Worm (Caenorhabditis elegans) whole organism, mixed stage, embryonic: ENCODE results near the gene sptl-2.

Source experiments
- ceh-39 ChIP-seq: fragments of 150-350 bp; optimal IDR thresholded peaks from 2 replicates; lab custom pipeline; 2014; ENCODE audit warnings: missing biosample characterization, missing genetic modification characterization
- ces-1 ChIP-seq: fragments of 150-350 bp; optimal IDR thresholded peaks from 2 replicates; lab custom pipeline; 2014; ENCODE audit warnings: missing biosample characterization, missing genetic modification reagents, missing genetic modification characterization
- elt-1 ChIP-seq: sonication (generic microtip); optimal IDR thresholded peaks from 2 replicates; lab custom pipeline; 2017; ENCODE audit warnings: missing genetic modification characterization, mild to moderate bottlenecking, missing compliant biosample characterization, antibody characterized with exemption, moderate library complexity, borderline replicate concordance; ENCODE audit not compliant: insufficient read depth
- flh-1 ChIP-seq: fragments of 200-800 bp; sonication (Bioruptor generic); optimal IDR thresholded peaks from 2 replicates; lab custom pipeline; 2018; ENCODE audit warnings: mild to moderate bottlenecking, missing genetic modification characterization, moderate library complexity, missing compliant biosample characterization
- ham-2 ChIP-seq: fragments of 200-800 bp; sonication (Bioruptor generic); optimal IDR thresholded peaks from 2 replicates; lab custom pipeline; 2018; ENCODE audit warnings: mild to moderate bottlenecking, missing genetic modification characterization, missing compliant biosample characterization
- lin-13 ChIP-seq: fragments of 150-350 bp; optimal IDR thresholded peaks from 2 replicates; lab custom pipeline; 2014; ENCODE audit warnings: missing biosample characterization, missing genetic modification characterization
- lsy-2 ChIP-seq: fragments of 150-350 bp; optimal IDR thresholded peaks from 2 replicates; lab custom pipeline; 2014; ENCODE audit warnings: missing biosample characterization, missing genetic modification characterization
- nhr-12 ChIP-seq: fragments of 150-350 bp; optimal IDR thresholded peaks from 2 replicates; lab custom pipeline; 2014; ENCODE audit warnings: missing biosample characterization, missing genetic modification characterization
- nhr-237 ChIP-seq: fragments of 150-350 bp; optimal IDR thresholded peaks from 2 replicates; lab custom pipeline; 2014; ENCODE audit warnings: missing biosample characterization, missing genetic modification characterization
- pha-4 ChIP-seq: fragments of 150-350 bp; optimal IDR thresholded peaks from 2 replicates; lab custom pipeline; 2018; ENCODE audit warnings: missing biosample characterization, missing genetic modification reagents, missing genetic modification characterization
- snpc-4 ChIP-seq: fragments of 150-350 bp; optimal IDR thresholded peaks from 2 replicates; lab custom pipeline; 2014; ENCODE audit warnings: missing biosample characterization, missing genetic modification characterization
- unc-62 ChIP-seq: fragments of 150-350 bp; optimal IDR thresholded peaks from 2 replicates; lab custom pipeline; 2014; ENCODE audit warnings: missing biosample characterization, missing genetic modification reagents, missing genetic modification characterization
- ztf-11 ChIP-seq: fragments of 150-350 bp; optimal IDR thresholded peaks from 2 replicates; lab custom pipeline; 2014; ENCODE audit warnings: missing biosample characterization, missing genetic modification characterization

- no peak for TF ChIP-seq unc-62 (GFP tag; lab: Kevin White, UChicago)
- no peak for TF ChIP-seq snpc-4 (tag; lab: Kevin White, UChicago)
- no peak for TF ChIP-seq ztf-11 (tag; lab: Kevin White, UChicago)
- no peak for TF ChIP-seq elt-1
- no peak for TF ChIP-seq nhr-12
- no peak for TF ChIP-seq ces-1
- TF ChIP-seq ham-2 (GFP tag; lab: Kevin White, UChicago), result no peak
- TF ChIP-seq lin-13, result no peak
- no peak for TF ChIP-seq nhr-237
- no peak for TF ChIP-seq lsy-2 (tag; lab: Kevin White, UChicago)
- no peak for TF ChIP-seq pha-4 (tag; lab: Kevin White, UChicago)
- no peak for TF ChIP-seq ceh-39 (tag; lab: Kevin White, UChicago)
- TF ChIP-seq flh-1 (GFP tag; lab: Kevin White, UChicago), result no peak
Measured at ce11 chrV:7980993-7981595, 35.9 kb upstream of the sptl-2 start, which contains the start of gene F26D11.1.
